Worm (Caenorhabditis elegans): ENCODE results near the gene W05B10.3.
A peak's percentile ranks its signal among the peaks of the same experiment; 100 is the strongest.

W05B10.3 gene

DNA sequence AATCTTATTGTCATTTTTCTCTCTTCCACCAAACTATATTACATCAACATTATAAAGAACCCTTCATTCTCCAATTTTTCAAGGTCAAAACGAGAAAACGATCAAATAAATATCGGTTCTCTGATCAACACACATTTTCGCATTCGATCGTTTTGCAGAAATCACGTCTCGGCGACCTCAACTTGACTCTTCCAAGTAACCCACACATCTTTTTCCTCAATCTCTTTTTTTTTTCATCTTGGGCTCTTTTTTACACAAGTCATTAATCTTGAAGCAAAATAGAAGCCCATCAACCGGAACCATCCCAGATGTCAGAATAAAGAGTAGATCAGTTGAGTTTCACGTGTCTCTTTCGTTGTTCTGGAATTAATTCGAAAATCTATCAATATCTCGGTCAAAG is 25.3 kb downstream of the W05B10.3 start (continued):
- TF ChIP-seq lin-14 (GFP tag; optimal IDR thresholded peaks at IDR 0.05): peak; percentile 87
- TF ChIP-seq nhr-71 (tag; optimal IDR thresholded peaks at IDR 0.05): peak; percentile 91
- TF ChIP-seq lin-39 (tag; optimal IDR thresholded peaks at IDR 0.05): peak; percentile 54
- peak; percentile 85 for TF ChIP-seq nhr-85 (tag)
- no peak for TF ChIP-seq ces-1 (GFP tag; optimal IDR thresholded peaks at IDR 0.05)
- TF ChIP-seq dsc-1 (tag; optimal IDR thresholded peaks at IDR 0.05): peak; percentile 93
- no peak for TF ChIP-seq skn-1 (tag; optimal IDR thresholded peaks at IDR 0.05)
- no peak for TF ChIP-seq lir-3 (tag; optimal IDR thresholded peaks at IDR 0.05; ENCODE audit: poor library complexity)
- no peak for TF ChIP-seq elt-2 (tag; optimal IDR thresholded peaks at IDR 0.05)
- TF ChIP-seq F16B12.6 (tag; optimal IDR thresholded peaks at IDR 0.05): no peak
- no peak for TF ChIP-seq egl-27 (tag; optimal IDR thresholded peaks at IDR 0.05)
- no peak for TF ChIP-seq zip-4 (GFP tag; optimal IDR thresholded peaks at IDR 0.05)
- no peak for TF ChIP-seq C04F5.9 (tag; optimal IDR thresholded peaks at IDR 0.05)
- no peak for TF ChIP-seq dpl-1 (GFP tag; optimal IDR thresholded peaks at IDR 0.05)
- peak; percentile 22 to 49 for TF ChIP-seq lsy-2 (tag; optimal IDR thresholded peaks at IDR 0.05)
- no peak for TF ChIP-seq nhr-84 (tag; optimal IDR thresholded peaks at IDR 0.05)
- TF ChIP-seq zag-1 (tag; optimal IDR thresholded peaks at IDR 0.05): no peak
- no peak for TF ChIP-seq ceh-63 (GFP tag; optimal IDR thresholded peaks at IDR 0.05)
- peak; percentile 15 for TF ChIP-seq irx-1 (tag; optimal IDR thresholded peaks at IDR 0.05)
- no peak for TF ChIP-seq tlp-1 (tag; optimal IDR thresholded peaks at IDR 0.05)

DNA sequence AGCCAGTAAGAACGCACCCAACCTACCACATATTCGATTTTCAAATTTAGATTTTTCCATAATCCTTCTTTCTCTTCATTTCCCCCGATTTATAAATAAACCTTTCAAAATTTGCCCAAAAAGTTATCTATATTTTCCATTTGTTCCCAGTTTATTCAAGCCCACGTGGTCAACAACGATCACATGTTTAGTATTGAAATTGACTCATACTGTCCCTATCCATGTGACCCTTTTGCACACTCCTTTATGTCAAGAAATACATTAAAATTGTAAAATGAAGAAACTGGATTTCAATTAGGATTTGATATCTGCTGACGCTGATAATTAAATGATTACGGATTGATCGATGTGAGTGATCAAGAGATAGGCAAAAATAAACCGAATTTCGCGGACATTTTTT is 26.3 kb downstream of the W05B10.3 start:
- TF ChIP-seq ztf-4 (tag; optimal IDR thresholded peaks at IDR 0.05): no peak
- peak; percentile 66 to 69 for TF ChIP-seq lsy-2 (tag; optimal IDR thresholded peaks at IDR 0.05)
- TF ChIP-seq dpl-1 (GFP tag; optimal IDR thresholded peaks at IDR 0.05): peak; percentile 31 to 51 (median 49)
- TF ChIP-seq lin-14 (GFP tag; optimal IDR thresholded peaks at IDR 0.05): peak; percentile 90
- peak; percentile 58 for TF ChIP-seq skn-1 (tag; optimal IDR thresholded peaks at IDR 0.05)
- TF ChIP-seq efl-1 (optimal IDR thresholded peaks at IDR 0.05): peak in 1 of 2 experiments; percentile 35
- TF ChIP-seq efl-1 (GFP tag; optimal IDR thresholded peaks at IDR 0.05 in 1 of 2): peak; percentile 20 to 92
- peak; percentile 60 for TF ChIP-seq nhr-47 (tag; optimal IDR thresholded peaks at IDR 0.05)
- no peak for TF ChIP-seq ceh-63 (GFP tag; optimal IDR thresholded peaks at IDR 0.05)
- TF ChIP-seq unc-130 (tag; optimal IDR thresholded peaks at IDR 0.05): peak; percentile 88
- peak; percentile 96 for TF ChIP-seq nhr-20 (tag; optimal IDR thresholded peaks at IDR 0.05)
- peak; percentile 79 for TF ChIP-seq nhr-19 (GFP tag; conservative IDR thresholded peaks at IDR 0.05)
- TF ChIP-seq lir-3 (tag; optimal IDR thresholded peaks at IDR 0.05; ENCODE audit: poor library complexity): peak; percentile 70
- TF ChIP-seq ztf-11 (tag; optimal IDR thresholded peaks at IDR 0.05): no peak
- TF ChIP-seq lin-35 (GFP tag; optimal IDR thresholded peaks at IDR 0.05): peak; percentile 7 to 84
- peak; percentile 87 for TF ChIP-seq grh-1 (GFP tag; IDR thresholded peaks at IDR 0.05)
- peak; percentile 59 for TF ChIP-seq C16A3.4 (tag; optimal IDR thresholded peaks at IDR 0.05)
- TF ChIP-seq blmp-1 (tag; optimal IDR thresholded peaks at IDR 0.05): peak; percentile 70
- no peak for TF ChIP-seq hpl-2 (GFP tag; optimal IDR thresholded peaks at IDR 0.05)
- peak; percentile 98 for TF ChIP-seq nhr-85 (tag)
- peak; percentile 58 for TF ChIP-seq lin-13 (GFP tag; optimal IDR thresholded peaks at IDR 0.05)
- TF ChIP-seq ces-1 (GFP tag; optimal IDR thresholded peaks at IDR 0.05): no peak
- peak in 2 of 6 experiments; percentile 93 to 99 for TF ChIP-seq elt-3 (tag; optimal IDR thresholded peaks at IDR 0.05)
- peak; percentile 91 for TF ChIP-seq nhr-71 (tag; optimal IDR thresholded peaks at IDR 0.05)
- peak; percentile 52 for TF ChIP-seq pax-3 (tag; optimal IDR thresholded peaks at IDR 0.05)
- peak; percentile 26 for TF ChIP-seq xbp-1 (tag; optimal IDR thresholded peaks at IDR 0.05)
- TF ChIP-seq mdl-1 (tag; optimal IDR thresholded peaks at IDR 0.05): peak in 1 of 2 experiments; percentile 91
- TF ChIP-seq jun-1 (tag; optimal IDR thresholded peaks at IDR 0.05): peak; percentile 13
- peak; percentile 65 for TF ChIP-seq tbx-2 (tag; optimal IDR thresholded peaks at IDR 0.05)
- TF ChIP-seq mep-1 (tag; optimal IDR thresholded peaks at IDR 0.05): peak; percentile 81
- TF ChIP-seq nhr-90 (tag; optimal IDR thresholded peaks at IDR 0.05; ENCODE audit: poor library complexity): peak; percentile 91
- peak; percentile 20 for TF ChIP-seq swsn-7 (tag; optimal IDR thresholded peaks at IDR 0.05)
- no peak for TF ChIP-seq unc-86 (tag; optimal IDR thresholded peaks at IDR 0.05)
- TF ChIP-seq elt-2 (tag; optimal IDR thresholded peaks at IDR 0.05): peak; percentile 66
- no peak for TF ChIP-seq nhr-77 (tag; optimal IDR thresholded peaks at IDR 0.05)
- TF ChIP-seq irx-1 (tag; optimal IDR thresholded peaks at IDR 0.05): peak; percentile 57

All from whole organism, L1 larva.